Worm (Caenorhabditis elegans) whole organism, mixed stage, embryonic: Measurements from ENCODE around the gene aptf-4.
A peak's percentile ranks its signal among the peaks of the same experiment; 100 is the strongest.

Experiments
- M03D4.4 ChIP-seq: sonication (generic microtip); optimal IDR thresholded peaks from 2 replicates; lab custom pipeline; 2017; ENCODE audit warnings: mild to moderate bottlenecking, missing genetic modification characterization, missing compliant biosample characterization
- bed-3 ChIP-seq: fragments of 200-800 bp; sonication (Bioruptor generic); optimal IDR thresholded peaks from 3 replicates; lab custom pipeline; 2018; ENCODE audit warnings: mild to moderate bottlenecking, missing genetic modification characterization, moderate library complexity, missing compliant biosample characterization
- blmp-1 ChIP-seq: fragments of 150-350 bp; optimal IDR thresholded peaks from 2 replicates; lab custom pipeline; 2014; ENCODE audit warnings: missing biosample characterization, missing genetic modification characterization
- ceh-43 ChIP-seq: fragments of 200-800 bp; sonication (Bioruptor generic); optimal IDR thresholded peaks from 2 replicates; lab custom pipeline; 2018; ENCODE audit warnings: mild to moderate bottlenecking, missing genetic modification characterization, moderate library complexity, missing compliant biosample characterization
- ceh-83 ChIP-seq: fragments of 200-800 bp; sonication (Bioruptor generic); optimal IDR thresholded peaks from 2 replicates; lab custom pipeline; 2018; ENCODE audit warnings: mild to moderate bottlenecking, missing genetic modification characterization, missing compliant biosample characterization
- ces-1 ChIP-seq: fragments of 150-350 bp; optimal IDR thresholded peaks from 2 replicates; lab custom pipeline; 2014; ENCODE audit warnings: missing biosample characterization, missing genetic modification reagents, missing genetic modification characterization
- drap-1 ChIP-seq: fragments of 200-800 bp; sonication (Bioruptor generic); optimal IDR thresholded peaks from 3 replicates; lab custom pipeline; 2018; ENCODE audit warnings: mild to moderate bottlenecking, missing genetic modification characterization, missing compliant biosample characterization
- elt-1 ChIP-seq: sonication (generic microtip); optimal IDR thresholded peaks from 2 replicates; lab custom pipeline; 2017; ENCODE audit warnings: missing genetic modification characterization, mild to moderate bottlenecking, missing compliant biosample characterization, antibody characterized with exemption, moderate library complexity, borderline replicate concordance; ENCODE audit not compliant: insufficient read depth
- elt-3 ChIP-seq: fragments of 150-350 bp; optimal IDR thresholded peaks from 2 replicates; lab custom pipeline; 2014; ENCODE audit warnings: missing biosample characterization, missing genetic modification characterization
- flh-1 ChIP-seq: fragments of 200-800 bp; sonication (Bioruptor generic); optimal IDR thresholded peaks from 2 replicates; lab custom pipeline; 2018; ENCODE audit warnings: mild to moderate bottlenecking, missing genetic modification characterization, moderate library complexity, missing compliant biosample characterization
- ham-2 ChIP-seq: fragments of 200-800 bp; sonication (Bioruptor generic); optimal IDR thresholded peaks from 2 replicates; lab custom pipeline; 2018; ENCODE audit warnings: mild to moderate bottlenecking, missing genetic modification characterization, missing compliant biosample characterization
- hlh-1 ChIP-seq: fragments of 150-350 bp; optimal IDR thresholded peaks from 2 replicates; lab custom pipeline; 2014; ENCODE audit warnings: missing biosample characterization, missing genetic modification reagents, missing genetic modification characterization
- lin-13 ChIP-seq: fragments of 150-350 bp; optimal IDR thresholded peaks from 2 replicates; lab custom pipeline; 2014; ENCODE audit warnings: missing biosample characterization, missing genetic modification characterization
- lin-32 ChIP-seq: fragments of 200-800 bp; sonication (Bioruptor generic); optimal IDR thresholded peaks from 2 replicates; lab custom pipeline; 2018; ENCODE audit warnings: mild to moderate bottlenecking, missing genetic modification characterization, missing compliant biosample characterization
- mab-5 ChIP-seq: fragments of 150-350 bp; optimal IDR thresholded peaks from 2 replicates; lab custom pipeline; 2014; ENCODE audit warnings: missing biosample characterization, missing genetic modification characterization
- mep-1 ChIP-seq: fragments of 150-350 bp; optimal IDR thresholded peaks from 2 replicates; lab custom pipeline; 2017; ENCODE audit warnings: missing biosample characterization, missing genetic modification reagents, missing genetic modification characterization, inconsistent platforms
- mls-2 ChIP-seq: sonication (generic microtip); optimal IDR thresholded peaks from 2 replicates; lab custom pipeline; 2016; ENCODE audit warnings: mild to moderate bottlenecking, missing genetic modification characterization, moderate library complexity, missing compliant biosample characterization
- nhr-12 ChIP-seq: fragments of 150-350 bp; optimal IDR thresholded peaks from 2 replicates; lab custom pipeline; 2014; ENCODE audit warnings: missing biosample characterization, missing genetic modification characterization
- nhr-2 ChIP-seq: fragments of 150-350 bp; optimal IDR thresholded peaks from 2 replicates; lab custom pipeline; 2014; ENCODE audit warnings: missing biosample characterization, missing genetic modification characterization
- nhr-237 ChIP-seq: fragments of 150-350 bp; optimal IDR thresholded peaks from 2 replicates; lab custom pipeline; 2014; ENCODE audit warnings: missing biosample characterization, missing genetic modification characterization
- nhr-28 ChIP-seq: fragments of 150-350 bp; optimal IDR thresholded peaks from 2 replicates; lab custom pipeline; 2014; ENCODE audit warnings: missing biosample characterization, missing genetic modification characterization
- nhr-76 ChIP-seq: sonication (generic microtip); optimal IDR thresholded peaks from 2 replicates; lab custom pipeline; 2017; ENCODE audit warnings: missing biosample characterization, missing genetic modification characterization
- pha-4 ChIP-seq: fragments of 150-350 bp; optimal IDR thresholded peaks from 2 replicates; lab custom pipeline; 2018; ENCODE audit warnings: missing biosample characterization, missing genetic modification reagents, missing genetic modification characterization
- sem-2 ChIP-seq: fragments of 200-800 bp; sonication (Bioruptor generic); optimal IDR thresholded peaks from 2 replicates; lab custom pipeline; 2018; ENCODE audit warnings: mild to moderate bottlenecking, missing genetic modification characterization, missing compliant biosample characterization
- snpc-4 ChIP-seq: fragments of 150-350 bp; optimal IDR thresholded peaks from 2 replicates; lab custom pipeline; 2014; ENCODE audit warnings: missing biosample characterization, missing genetic modification characterization
- sptf-1 ChIP-seq: sonication (generic microtip); optimal IDR thresholded peaks from 2 replicates; lab custom pipeline; 2017; ENCODE audit warnings: mild to moderate bottlenecking, missing genetic modification characterization, moderate library complexity, missing compliant biosample characterization
- tbx-8 ChIP-seq: fragments of 200-800 bp; sonication (Bioruptor generic); optimal IDR thresholded peaks from 2 replicates; lab custom pipeline; 2018; ENCODE audit warnings: mild to moderate bottlenecking, missing genetic modification characterization, moderate library complexity, missing compliant biosample characterization
- unc-62 ChIP-seq: fragments of 150-350 bp; optimal IDR thresholded peaks from 2 replicates; lab custom pipeline; 2014; ENCODE audit warnings: missing biosample characterization, missing genetic modification reagents, missing genetic modification characterization
- zip-8 ChIP-seq: fragments of 150-350 bp; optimal IDR thresholded peaks from 2 replicates; lab custom pipeline; 2014; ENCODE audit warnings: missing biosample characterization, missing genetic modification characterization
- ztf-11 ChIP-seq: fragments of 150-350 bp; optimal IDR thresholded peaks from 2 replicates; lab custom pipeline; 2014; ENCODE audit warnings: missing biosample characterization, missing genetic modification characterization

Gene aptf-4

ce11 chrII:8610085-8610484 is 19.3 kb downstream of the aptf-4 start, which contains the start of gene F28C6.9:
TSS of gene F28C6.9 (minus strand) at chrII:8610185.
- TF ChIP-seq ham-2 (GFP tag; lab: Kevin White, UChicago) (no peak), ceh-43 (GFP tag; lab: Kevin White, UChicago) (no peak), sem-2 (no peak), mep-1 (tag; lab: Kevin White, UChicago) (no peak), elt-3 (tag; lab: Kevin White, UChicago) (no peak), lin-13 (tag; lab: Kevin White, UChicago) (no peak), ztf-11 (tag; lab: Kevin White, UChicago) (no peak), tbx-8 (GFP tag; lab: Kevin White, UChicago) (no peak), nhr-2 (no peak), unc-62 (GFP tag; lab: Kevin White, UChicago) (no peak), blmp-1 (tag; lab: Kevin White, UChicago) (no peak), hlh-1 (tag; lab: Kevin White, UChicago) (no peak), flh-1 (GFP tag; lab: Kevin White, UChicago) (no peak), zip-8 (tag; lab: Kevin White, UChicago) (no peak), ces-1 (GFP tag; lab: Kevin White, UChicago) (no peak), drap-1 (no peak), lin-32 (GFP tag; lab: Kevin White, UChicago) (no peak), nhr-28 (tag; lab: Kevin White, UChicago) (no peak), sptf-1 (no peak)

ce11 chrII:8610585-8610984 is 19.8 kb downstream of the aptf-4 start:
- TF ChIP-seq elt-1 (tag; lab: Kevin White, UChicago) = no peak
- TF ChIP-seq drap-1 = no peak

ce11 chrII:8611330-8611729 is 20.5 kb downstream of the aptf-4 start:
- TF ChIP-seq ces-1 (GFP tag; lab: Kevin White, UChicago) (peak; percentile 65), pha-4 (no peak)
- TF ChIP-seq, all 35 proteins: peak for 1

ce11 chrII:8612470-8612869 is 21.7 kb downstream of the aptf-4 start, which contains the start of gene T22C8.1:
TSS of gene T22C8.1 (plus strand) at chrII:8612770.
- TF ChIP-seq lin-32 (GFP tag; lab: Kevin White, UChicago) (no peak), tbx-8 (GFP tag; lab: Kevin White, UChicago) (no peak), mls-2 (tag; lab: Kevin White, UChicago) (no peak), nhr-12 (tag; lab: Kevin White, UChicago) (no peak), nhr-237 (tag; lab: Kevin White, UChicago) (no peak), unc-62 (GFP tag; lab: Kevin White, UChicago) (no peak), sem-2 (no peak), mep-1 (tag; lab: Kevin White, UChicago) (no peak), flh-1 (GFP tag; lab: Kevin White, UChicago) (no peak), drap-1 (no peak), elt-3 (tag; lab: Kevin White, UChicago) (no peak), ceh-83 (GFP tag; lab: Kevin White, UChicago) (no peak)

- TF ChIP-seq ztf-11 (tag; lab: Kevin White, UChicago) (no peak), tbx-8 (GFP tag; lab: Kevin White, UChicago) (no peak), hlh-1 (tag; lab: Kevin White, UChicago) (no peak), mab-5 (tag; lab: Kevin White, UChicago) (no peak), nhr-12 (tag; lab: Kevin White, UChicago) (no peak), snpc-4 (tag; lab: Kevin White, UChicago) (no peak), ceh-43 (GFP tag; lab: Kevin White, UChicago) (no peak), lin-32 (GFP tag; lab: Kevin White, UChicago) (no peak), M03D4.4 (tag; lab: Kevin White, UChicago) (no peak)
These were observed 25.4 kb downstream of the aptf-4 start for ce11 chrII:8616155-8616554.

- TF ChIP-seq mep-1 (tag; lab: Kevin White, UChicago) (no peak), bed-3 (GFP tag; lab: Kevin White, UChicago) (no peak), blmp-1 (tag; lab: Kevin White, UChicago) (no peak), pha-4 (no peak), ceh-43 (GFP tag; lab: Kevin White, UChicago) (no peak), elt-1 (tag; lab: Kevin White, UChicago) (no peak), nhr-76 (tag; lab: Kevin White, UChicago) (no peak), drap-1 (no peak), nhr-12 (tag; lab: Kevin White, UChicago) (no peak), flh-1 (GFP tag; lab: Kevin White, UChicago) (no peak)
These were observed 26.7 kb downstream of the aptf-4 start, which contains the start of gene chhy-1 for ce11 chrII:8617516-8617915. TSS of gene chhy-1 (minus strand) at chrII:8617616.
